Worm (Caenorhabditis elegans): ENCODE data around the gene H20E11.3.

H20E11.3 gene

ce11 chrIV:6839091-6839522 lies 14.5 kb downstream of the H20E11.3 start (continued):
- TF ChIP-seq unc-55 (GFP tag; optimal IDR thresholded peaks at IDR 0.05) (peak; percentile 94), sma-9 (GFP tag; optimal IDR thresholded peaks at IDR 0.05) (peak; percentile 98), sma-9 (tag; optimal IDR thresholded peaks at IDR 0.05) (no peak), snpc-4 (tag; optimal IDR thresholded peaks at IDR 0.05) (no peak), unc-39 (tag; optimal IDR thresholded peaks at IDR 0.05) (peak; percentile 2), crh-2 (tag; optimal IDR thresholded peaks at IDR 0.05) (peak; percentile 88), elt-3 (tag; optimal IDR thresholded peaks at IDR 0.05) (no peak), lin-13 (GFP tag; optimal IDR thresholded peaks at IDR 0.05) (peak; percentile 72)

- TF ChIP-seq nhr-25 (tag; optimal IDR thresholded peaks at IDR 0.05) (peak; percentile 42), fos-1 (tag; optimal IDR thresholded peaks at IDR 0.05) (peak; percentile 13), nhr-237 (tag; optimal IDR thresholded peaks at IDR 0.05) (no peak), blmp-1 (tag; optimal IDR thresholded peaks at IDR 0.05; ENCODE audit: insufficient read depth) (peak; percentile 9), alr-1 (tag; optimal IDR thresholded peaks at IDR 0.05) (no peak)
Measured at ce11 chrIV:6841562-6842282, 17.1 kb downstream of the H20E11.3 start.

DNA sequence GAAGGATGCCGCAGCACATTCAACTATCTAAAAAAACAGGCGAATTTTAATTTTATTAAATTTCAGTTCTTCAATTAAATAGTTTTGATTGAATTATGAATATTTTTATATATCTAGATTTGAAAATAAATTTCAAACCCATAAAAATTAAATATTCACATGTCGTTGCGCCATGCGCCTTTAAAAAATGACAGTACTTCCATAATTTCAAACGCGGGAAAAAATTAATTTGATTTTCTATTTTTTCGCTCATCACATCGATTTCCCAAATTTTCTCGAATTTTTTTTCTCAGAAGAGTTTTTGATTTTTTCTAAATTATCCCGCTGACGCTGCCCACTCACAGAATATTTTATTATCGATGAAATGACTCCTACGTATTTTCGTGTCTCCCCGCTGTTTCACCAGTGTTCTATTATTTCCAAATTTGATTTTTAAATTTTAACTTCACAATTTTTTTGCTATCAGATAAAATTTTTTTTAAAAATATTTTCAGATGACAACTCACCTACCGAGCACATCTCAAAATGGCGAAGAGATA lies 17.9 kb downstream of the H20E11.3 start, which contains the start of gene lip-1:
TSS of gene lip-1 (plus strand) at position 489 of the 539 bp plus-strand sequence.
- TF ChIP-seq nhr-129 (tag; optimal IDR thresholded peaks at IDR 0.05) (no peak), nhr-11 (tag; optimal IDR thresholded peaks at IDR 0.05) (no peak), ceh-16 (tag; optimal IDR thresholded peaks at IDR 0.05) (no peak), unc-55 (GFP tag; optimal IDR thresholded peaks at IDR 0.05) (no peak), sem-4 (tag; optimal IDR thresholded peaks at IDR 0.05) (no peak), elt-1 (tag; optimal IDR thresholded peaks at IDR 0.05) (no peak), nhr-25 (tag; optimal IDR thresholded peaks at IDR 0.05) (no peak), F13H6.1 (tag; optimal IDR thresholded peaks at IDR 0.05) (no peak), lin-11 (tag; optimal IDR thresholded peaks at IDR 0.05) (no peak), nhr-237 (tag; optimal IDR thresholded peaks at IDR 0.05) (no peak)

DNA sequence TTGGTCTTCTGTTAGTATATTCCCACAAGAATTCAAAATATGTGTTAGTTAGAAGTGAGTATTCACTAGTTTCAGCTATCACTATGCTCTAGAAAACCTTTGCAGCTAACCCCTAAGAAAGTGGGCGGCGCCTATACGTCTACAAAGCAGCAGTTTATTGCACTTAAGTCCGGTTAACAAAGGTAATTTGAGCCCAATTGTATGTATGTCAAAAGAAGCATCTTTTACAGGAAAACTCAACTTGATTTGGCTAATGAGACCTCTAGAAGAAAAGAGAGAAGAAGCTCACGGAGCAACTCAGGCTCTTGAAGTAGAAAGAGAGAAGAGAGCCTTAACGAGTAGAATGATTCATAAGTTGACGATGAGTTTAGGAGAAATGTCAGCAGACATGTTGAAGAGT lies 28.1 kb downstream of the H20E11.3 start:
- no peak for TF ChIP-seq R02D3.7 (tag; optimal IDR thresholded peaks at IDR 0.05)

ce11 chrIV:6859270-6859669 lies 34.7 kb downstream of the H20E11.3 start, which contains the start of gene R13H7.2:
R13H7.2 (minus strand) TSS chrIV:6859370.
- TF ChIP-seq ztf-4 (tag; optimal IDR thresholded peaks at IDR 0.05): no peak
- TF ChIP-seq gmeb-1 (tag; optimal IDR thresholded peaks at IDR 0.05): no peak
- TF ChIP-seq zag-1 (tag; optimal IDR thresholded peaks at IDR 0.05): no peak
- TF ChIP-seq fos-1 (tag; optimal IDR thresholded peaks at IDR 0.05): no peak
- no peak for TF ChIP-seq ceh-82 (tag; optimal IDR thresholded peaks at IDR 0.05)
- no peak for TF ChIP-seq mbf-1 (tag; optimal IDR thresholded peaks at IDR 0.05)

- TF ChIP-seq unc-39 (tag; optimal IDR thresholded peaks at IDR 0.05) (no peak), nhr-10 (tag; optimal IDR thresholded peaks at IDR 0.05) (no peak), nhr-129 (tag; optimal IDR thresholded peaks at IDR 0.05) (no peak)
Measured at ce11 chrIV:6867791-6868190, 43.2 kb downstream of the H20E11.3 start, which contains the start of gene srx-20. srx-20 (plus strand) TSS chrIV:6868091.

DNA sequence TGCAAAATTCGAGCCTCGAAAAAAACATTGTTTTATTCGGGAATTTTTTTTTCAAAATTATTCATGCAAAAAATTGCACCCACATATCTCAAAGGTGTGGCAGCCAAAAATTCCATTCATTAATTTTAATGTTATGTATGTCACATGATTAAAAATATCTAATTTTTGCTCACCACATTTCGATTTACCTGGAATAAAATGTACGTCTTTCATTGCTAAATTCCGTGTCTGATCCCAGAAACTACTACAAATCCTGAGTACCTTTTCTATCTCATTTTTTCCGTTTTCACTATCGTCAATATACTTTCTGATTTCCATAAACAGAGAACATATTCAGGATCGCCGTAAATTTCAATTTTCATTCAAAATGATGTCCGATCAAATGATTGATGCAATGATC lies 48.3 kb downstream of the H20E11.3 start, which contains the start of gene srx-19:
TSS of gene srx-19 (plus strand) at position 301 of the 400 bp plus-strand sequence.
- TF ChIP-seq egl-27 (tag; optimal IDR thresholded peaks at IDR 0.05): no peak
- no peak for TF ChIP-seq ztf-4 (tag; optimal IDR thresholded peaks at IDR 0.05)
- no peak for TF ChIP-seq F13H6.1 (tag; optimal IDR thresholded peaks at IDR 0.05)
- TF ChIP-seq ztf-11 (tag; optimal IDR thresholded peaks at IDR 0.05): no peak
- no peak for TF ChIP-seq nhr-237 (tag; optimal IDR thresholded peaks at IDR 0.05)
- TF ChIP-seq unc-62 (GFP tag; optimal IDR thresholded peaks at IDR 0.05): no peak
- no peak for TF ChIP-seq nhr-12 (tag; optimal IDR thresholded peaks at IDR 0.05)
- TF ChIP-seq ceh-16 (tag; optimal IDR thresholded peaks at IDR 0.05): no peak
- no peak for TF ChIP-seq mdl-1 (tag; optimal IDR thresholded peaks at IDR 0.05)

Measured in whole organism, L2 larva.